Fruit fly (Drosophila melanogaster) whole organism, prepupa: ENCODE data around the gene CG6325.

Experiments
- CG10631 ChIP-seq: fragments of 200-800 bp; sonication (Bioruptor generic); optimal IDR thresholded peaks from 2 replicates; lab custom pipeline; 2016; ENCODE audit warnings: missing biosample characterization, missing genetic modification characterization
- CG11294 ChIP-seq: fragments of 200-800 bp; sonication (Bioruptor generic); IDR thresholded peaks from 2 replicates; pipeline ENCODE4 v1.3.6; 2022; ENCODE audit warnings: missing biosample characterization, missing genetic modification characterization
- CG11762 ChIP-seq: fragments of 200-800 bp; sonication (Bioruptor generic); optimal IDR thresholded peaks from 3 replicates; lab custom pipeline; 2016; ENCODE audit warnings: missing biosample characterization, missing genetic modification characterization; ENCODE audit not compliant: insufficient read depth
- CG11902 ChIP-seq: fragments of 200-800 bp; sonication (Bioruptor generic); optimal IDR thresholded peaks from 3 replicates; lab custom pipeline; 2016; ENCODE audit warnings: missing biosample characterization, missing genetic modification characterization
- CG15336 ChIP-seq: fragments of 200-800 bp; sonication (Bioruptor generic); IDR thresholded peaks from 2 replicates; pipeline ENCODE4 v1.3.6; 2022; ENCODE audit warnings: missing biosample characterization, missing genetic modification characterization
- CG1621 ChIP-seq: fragments of 200-800 bp; sonication (Bioruptor generic); optimal IDR thresholded peaks from 3 replicates; lab custom pipeline; 2018; ENCODE audit warnings: missing biosample characterization, mild to moderate bottlenecking, missing genetic modification characterization
- CG3032 ChIP-seq: fragments of 200-800 bp; optimal IDR thresholded peaks from 2 replicates; lab custom pipeline; 2019; ENCODE audit warnings: missing biosample characterization, mild to moderate bottlenecking, missing genetic modification characterization, moderate library complexity
- CG31627 ChIP-seq: fragments of 200-800 bp; sonication (Bioruptor generic); optimal IDR thresholded peaks from 3 replicates; lab custom pipeline; 2016; ENCODE audit warnings: missing biosample characterization, missing genetic modification characterization
- CG32006 ChIP-seq: fragments of 200-800 bp; sonication (Bioruptor generic); optimal IDR thresholded peaks from 3 replicates; lab custom pipeline; 2017; ENCODE audit warnings: missing biosample characterization, mild to moderate bottlenecking, missing genetic modification characterization
- CG34406 ChIP-seq: fragments of 200-800 bp; sonication (Bioruptor generic); optimal IDR thresholded peaks from 3 replicates; lab custom pipeline; 2016; ENCODE audit warnings: missing biosample characterization, missing genetic modification characterization
- CG4318 ChIP-seq: fragments of 200-800 bp; sonication (Bioruptor generic); optimal IDR thresholded peaks from 3 replicates; lab custom pipeline; 2017; ENCODE audit warnings: missing biosample characterization, mild to moderate bottlenecking, missing genetic modification characterization
- CG6163 ChIP-seq: fragments of 200-800 bp; sonication (Bioruptor generic); IDR thresholded peaks from 3 replicates; pipeline ENCODE4 v1.3.6; 2022; ENCODE audit warnings: missing biosample characterization, missing genetic modification characterization
- CG6808 ChIP-seq: fragments of 200-800 bp; sonication (Bioruptor generic); optimal IDR thresholded peaks from 3 replicates; lab custom pipeline; 2017; ENCODE audit warnings: missing biosample characterization, missing genetic modification characterization, mild to moderate bottlenecking, moderate library complexity, missing genetic modification reagents
- CG6854 ChIP-seq: fragments of 200-800 bp; sonication (Bioruptor generic); optimal IDR thresholded peaks from 2 replicates; lab custom pipeline; 2017; ENCODE audit warnings: missing biosample characterization, mild to moderate bottlenecking, missing genetic modification characterization
- CG7368 ChIP-seq: fragments of 200-800 bp; sonication (Bioruptor generic); optimal IDR thresholded peaks from 3 replicates; lab custom pipeline; 2016; ENCODE audit warnings: missing biosample characterization, missing genetic modification characterization
- CG8119 ChIP-seq: fragments of 200-800 bp; sonication (Bioruptor generic); IDR thresholded peaks from 3 replicates; pipeline ENCODE4 v1.3.6; 2022; ENCODE audit warnings: missing biosample characterization, missing genetic modification characterization
- Eip75B ChIP-seq: fragments of 200-800 bp; sonication (Bioruptor generic); optimal IDR thresholded peaks from 3 replicates; lab custom pipeline; 2016; ENCODE audit warnings: missing biosample characterization, missing genetic modification characterization
- Eip78C ChIP-seq: fragments of 200-800 bp; sonication (Bioruptor generic); peaks from one replicate; lab custom pipeline; 2016; ENCODE audit warnings: missing biosample characterization, missing genetic modification characterization
- Hr38 ChIP-seq: sonication (Bioruptor generic); optimal IDR thresholded peaks from 2 replicates; lab custom pipeline; 2016; ENCODE audit warnings: missing biosample characterization, missing genetic modification characterization
- Hr39 ChIP-seq: fragments of 200-800 bp; sonication (Bioruptor generic); optimal IDR thresholded peaks from 2 replicates; lab custom pipeline; 2016; ENCODE audit warnings: missing biosample characterization, missing genetic modification characterization
- Lpt ChIP-seq: fragments of 200-800 bp; sonication (Bioruptor generic); optimal IDR thresholded peaks from 3 replicates; lab custom pipeline; 2016; ENCODE audit warnings: missing biosample characterization, missing genetic modification characterization
- OdsH ChIP-seq: fragments of 200-800 bp; sonication (Bioruptor generic); optimal IDR thresholded peaks from 3 replicates; lab custom pipeline; 2016; ENCODE audit warnings: missing biosample characterization, missing genetic modification characterization
- Smox ChIP-seq: fragments of 200-800 bp; sonication (Bioruptor generic); optimal IDR thresholded peaks from 3 replicates; lab custom pipeline; 2016; ENCODE audit warnings: missing biosample characterization, missing genetic modification characterization
- Sox102F ChIP-seq: fragments of 200-800 bp; sonication (Bioruptor generic); optimal IDR thresholded peaks from 2 replicates; lab custom pipeline; 2016; ENCODE audit warnings: missing biosample characterization, mild to moderate bottlenecking, missing genetic modification characterization
- Sox14 ChIP-seq: fragments of 200-800 bp; sonication (Bioruptor generic); optimal IDR thresholded peaks from 3 replicates; lab custom pipeline; 2016; ENCODE audit warnings: missing biosample characterization, missing genetic modification characterization
- Sox15 ChIP-seq: fragments of 200-800 bp; sonication (Bioruptor generic); optimal IDR thresholded peaks from 3 replicates; lab custom pipeline; 2016; ENCODE audit warnings: missing biosample characterization, missing genetic modification characterization
- achi ChIP-seq: fragments of 200-800 bp; sonication (Bioruptor generic); optimal IDR thresholded peaks from 3 replicates; lab custom pipeline; 2016; ENCODE audit warnings: missing biosample characterization, missing genetic modification characterization
- cyc ChIP-seq: fragments of 200-800 bp; sonication (Bioruptor generic); optimal IDR thresholded peaks from 3 replicates; lab custom pipeline; 2016; ENCODE audit warnings: missing biosample characterization, missing genetic modification characterization
- dsx ChIP-seq: fragments of 200-800 bp; optimal IDR thresholded peaks from 3 replicates; lab custom pipeline; 2019; ENCODE audit warnings: missing biosample characterization, mild to moderate bottlenecking, missing genetic modification characterization, moderate library complexity; ENCODE audit not compliant: poor library complexity, severe bottlenecking
- esn ChIP-seq: fragments of 200-800 bp; sonication (Bioruptor generic); optimal IDR thresholded peaks from 2 replicates; lab custom pipeline; 2016; ENCODE audit warnings: missing biosample characterization, mild to moderate bottlenecking, missing genetic modification characterization, moderate library complexity
- fd59A ChIP-seq: fragments of 200-800 bp; sonication (Bioruptor generic); optimal IDR thresholded peaks from 2 replicates; lab custom pipeline; 2017; ENCODE audit warnings: missing biosample characterization, mild to moderate bottlenecking, missing genetic modification characterization, missing genetic modification reagents
- fd85E ChIP-seq: fragments of 200-800 bp; sonication (Bioruptor generic); optimal IDR thresholded peaks from 3 replicates; lab custom pipeline; 2016; ENCODE audit warnings: missing biosample characterization, missing genetic modification characterization
- fkh ChIP-seq: fragments of 200-800 bp; sonication (Bioruptor generic); optimal IDR thresholded peaks from 3 replicates; lab custom pipeline; 2017; ENCODE audit warnings: missing biosample characterization, mild to moderate bottlenecking, missing genetic modification characterization, moderate library complexity
- lz ChIP-seq: fragments of 200-800 bp; sonication (Bioruptor generic); optimal IDR thresholded peaks from 3 replicates; lab custom pipeline; 2016; ENCODE audit warnings: missing biosample characterization, missing genetic modification characterization
- pdm3 ChIP-seq: fragments of 200-800 bp; sonication (Bioruptor generic); optimal IDR thresholded peaks from 3 replicates; lab custom pipeline; 2016; ENCODE audit warnings: missing biosample characterization, missing genetic modification characterization
- salr ChIP-seq, 2 experiments: fragments of 200-800 bp; sonication (Bioruptor generic); optimal IDR thresholded peaks; 3 replicates each; lab custom pipeline; 2016 to 2018; ENCODE audit warnings: missing biosample characterization in 2 of 2, missing genetic modification characterization in 2 of 2, mild to moderate bottlenecking in 1 of 2
- spab ChIP-seq: fragments of 200-800 bp; sonication (Bioruptor generic); optimal IDR thresholded peaks from 2 replicates; lab custom pipeline; 2017; ENCODE audit warnings: missing biosample characterization, mild to moderate bottlenecking, missing genetic modification characterization, missing genetic modification reagents
- svp ChIP-seq: fragments of 200-800 bp; sonication (Bioruptor generic); peaks from one replicate; lab custom pipeline; 2016; ENCODE audit warnings: missing biosample characterization, missing genetic modification characterization
- topi ChIP-seq: fragments of 200-800 bp; sonication (Bioruptor generic); optimal IDR thresholded peaks from 3 replicates; lab custom pipeline; 2016; ENCODE audit warnings: missing biosample characterization, missing genetic modification characterization

CG6325 gene

DNA sequence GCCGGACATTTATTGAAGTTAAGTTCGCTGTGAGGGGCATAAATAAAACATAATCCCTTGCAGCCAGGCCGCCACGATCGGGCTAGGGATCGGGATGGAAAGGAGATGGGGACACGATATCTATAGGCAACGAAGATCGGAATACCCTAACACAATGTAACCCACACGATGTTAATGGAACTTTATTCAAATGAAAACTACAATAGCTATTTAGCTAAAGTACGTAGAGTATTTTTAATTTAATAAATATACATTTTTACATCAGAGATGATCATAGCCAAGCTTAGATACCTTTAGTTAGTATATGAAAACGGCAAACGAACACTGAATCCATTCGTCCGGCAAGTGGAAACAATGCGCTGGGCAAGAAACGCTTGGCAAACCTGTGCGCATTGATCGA is 47.8 kb upstream of the CG6325 start (continued):
- peak; percentile 44 for TF ChIP-seq pdm3
- TF ChIP-seq Hr39 (GFP tag; lab: Kevin White, UChicago) = no peak
- no peak for TF ChIP-seq cyc (GFP tag; lab: Kevin White, UChicago)
- peak; percentile 74 for TF ChIP-seq spab (GFP tag; lab: Kevin White, UChicago)
- peak; percentile 92 for TF ChIP-seq Eip78C (GFP tag; lab: Kevin White, UChicago)
- TF ChIP-seq CG15336 (GFP tag; lab: Robert Waterston, UW) = 0 out of 2 replicates have a peak, but pooled peaks have one; percentile 20
- TF ChIP-seq lz (GFP tag; lab: Kevin White, UChicago) = peak; percentile 22
- TF ChIP-seq fd59A = peak; percentile 67
- no peak for TF ChIP-seq Lpt (GFP tag; lab: Kevin White, UChicago)
- peak; percentile 10 for TF ChIP-seq Smox (GFP tag; lab: Kevin White, UChicago)
- no peak for TF ChIP-seq CG31627 (GFP tag; lab: Kevin White, UChicago)
- TF ChIP-seq Eip75B = peak; percentile 53
- no peak for TF ChIP-seq CG11294
- peak; percentile 66 for TF ChIP-seq CG1621
- TF ChIP-seq salr (GFP tag; optimal IDR thresholded peaks at IDR 0.05; lab: Kevin White, UChicago) = peak; percentile 21 to 23

- TF ChIP-seq achi (GFP tag; lab: Kevin White, UChicago) (no peak), svp (GFP tag; lab: Kevin White, UChicago) (peak; percentile 34)
Observed at dm6 chr3R:10448957-10449356, 41.9 kb upstream of the CG6325 start.

dm6 chr3R:10436989-10437388 is 29.9 kb upstream of the CG6325 start:
- TF ChIP-seq fd85E (GFP tag; lab: Kevin White, UChicago) (no peak), esn (no peak), CG11762 (GFP tag; lab: Kevin White, UChicago) (no peak), CG1621 (no peak), fd59A (no peak), dsx (GFP tag; lab: Kevin White, UChicago) (no peak), CG3032 (tag; lab: Kevin White, UChicago) (no peak), Sox102F (no peak), fkh (no peak), Sox14 (GFP tag; lab: Kevin White, UChicago) (no peak), CG6808 (GFP tag; lab: Kevin White, UChicago) (no peak), Hr39 (GFP tag; lab: Kevin White, UChicago) (no peak), Lpt (GFP tag; lab: Kevin White, UChicago) (no peak), CG6854 (GFP tag; lab: Kevin White, UChicago) (no peak), topi (GFP tag; lab: Kevin White, UChicago) (no peak), CG11294 (no peak)
- TF ChIP-seq, all 60 proteins: peak for 0

DNA sequence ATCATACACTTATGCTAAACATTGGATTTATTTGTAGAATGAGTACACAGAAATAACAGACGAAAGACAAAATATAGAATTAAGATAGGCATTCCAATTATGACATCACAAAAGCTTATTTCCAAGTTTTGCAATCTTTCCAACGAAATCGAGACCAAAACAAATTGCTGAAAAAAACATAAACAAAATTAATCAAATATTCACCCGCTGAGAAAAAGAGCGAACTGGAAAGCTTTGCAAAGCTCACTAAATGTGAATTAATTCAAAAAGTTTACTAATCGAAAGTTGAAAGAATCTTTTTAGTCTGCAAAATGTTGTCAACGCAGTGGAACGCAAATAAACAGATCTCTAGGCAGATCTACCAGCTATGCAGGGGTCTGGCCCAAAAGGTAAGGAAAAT is 27.4 kb upstream of the CG6325 start, which contains the start of gene Cyp12e1:
TSS of gene Cyp12e1 (plus strand) at position 301 of the 400 bp plus-strand sequence.
- TF ChIP-seq esn (no peak), dsx (GFP tag; lab: Kevin White, UChicago) (no peak), CG6163 (GFP tag; lab: Robert Waterston, UW) (no peak), Sox15 (no peak), CG4318 (GFP tag; lab: Kevin White, UChicago) (no peak), CG7368 (GFP tag; lab: Kevin White, UChicago) (no peak), CG32006 (no peak), salr (GFP tag; optimal IDR thresholded peaks at IDR 0.05; lab: Kevin White, UChicago) (no peak), Lpt (GFP tag; lab: Kevin White, UChicago) (no peak), Hr38 (no peak), spab (GFP tag; lab: Kevin White, UChicago) (no peak), CG34406 (GFP tag; lab: Kevin White, UChicago) (no peak), CG11902 (GFP tag; lab: Kevin White, UChicago) (no peak), CG8119 (GFP tag; lab: Robert Waterston, UW) (no peak), Sox14 (GFP tag; lab: Kevin White, UChicago) (no peak), OdsH (GFP tag; lab: Kevin White, UChicago) (no peak), CG10631 (no peak), fkh (no peak)
